Worm (Caenorhabditis elegans): ENCODE data around the gene txbp-3.

The txbp-3 gene

ce11 chrIII:4998956-4999425 is 48.3 kb downstream of the txbp-3 start, which contains the start of gene smcr-8 (continued):
- TF ChIP-seq akir-1 (GFP tag; optimal IDR thresholded peaks at IDR 0.05) (no peak), athp-1 (tag; optimal IDR thresholded peaks at IDR 0.05) (peak; percentile 81), snpc-3.4 (tag; optimal IDR thresholded peaks at IDR 0.05) (peak; percentile 61), nfya-1 (tag; optimal IDR thresholded peaks at IDR 0.05; ENCODE audit: borderline replicate concordance, insufficient read depth) (no peak), ama-1 (optimal IDR thresholded peaks at IDR 0.05) (no peak), ama-1 (GFP tag; optimal IDR thresholded peaks at IDR 0.05) (no peak)

- TF ChIP-seq unc-62 (GFP tag; optimal IDR thresholded peaks at IDR 0.05): no peak
- TF ChIP-seq attf-3 (GFP tag; conservative IDR thresholded peaks at IDR 0.05): no peak
- no peak for TF ChIP-seq ceh-100 (GFP tag; IDR thresholded peaks at IDR 0.05)
- TF ChIP-seq hmg-1.2 (GFP tag; IDR thresholded peaks at IDR 0.05): peak; percentile 64
- no peak for TF ChIP-seq madf-10 (tag; optimal IDR thresholded peaks at IDR 0.05)
- TF ChIP-seq nhr-27 (tag; optimal IDR thresholded peaks at IDR 0.05): no peak
- no peak for TF ChIP-seq ceh-58 (GFP tag; IDR thresholded peaks at IDR 0.05)
- no peak for TF ChIP-seq nfyb-1 (GFP tag; IDR thresholded peaks at IDR 0.05)
- TF ChIP-seq ekl-4 (GFP tag; IDR thresholded peaks at IDR 0.05): no peak
- TF ChIP-seq tlf-1 (GFP tag; optimal IDR thresholded peaks at IDR 0.05): no peak
- TF ChIP-seq unc-130 (GFP tag; optimal IDR thresholded peaks at IDR 0.05): no peak
- TF ChIP-seq K11D2.4 (GFP tag; IDR thresholded peaks at IDR 0.05): no peak
- no peak for TF ChIP-seq lin-26 (GFP tag; IDR thresholded peaks at IDR 0.05)
- TF ChIP-seq hsf-1 (GFP tag; IDR thresholded peaks at IDR 0.05): no peak
- TF ChIP-seq let-607 (tag; optimal IDR thresholded peaks at IDR 0.05): peak in 1 of 2 experiments; percentile 43
- no peak for TF ChIP-seq B0336.3 (GFP tag; IDR thresholded peaks at IDR 0.05)
- no peak for TF ChIP-seq B0261.1 (tag; optimal IDR thresholded peaks at IDR 0.05)
- TF ChIP-seq die-1 (tag; optimal IDR thresholded peaks at IDR 0.05): no peak
- no peak for TF ChIP-seq hmg-20 (GFP tag; IDR thresholded peaks at IDR 0.05)
- TF ChIP-seq somi-1 (GFP tag; optimal IDR thresholded peaks at IDR 0.05): no peak
- no peak for TF ChIP-seq him-1 (tag; optimal IDR thresholded peaks at IDR 0.05)
- no peak for TF ChIP-seq F22D6.2 (tag; optimal IDR thresholded peaks at IDR 0.05)
- no peak for TF ChIP-seq xnd-1 (tag; optimal IDR thresholded peaks at IDR 0.05)
- TF ChIP-seq ZK185.1 (tag; optimal IDR thresholded peaks at IDR 0.05; ENCODE audit: poor library complexity, severe bottlenecking): no peak
- TF ChIP-seq F37B4.10 (GFP tag; IDR thresholded peaks at IDR 0.05): no peak
- peak; percentile 82 for TF ChIP-seq aptf-2 (GFP tag; conservative IDR thresholded peaks at IDR 0.05)
Observed at ce11 chrIII:4998111-4998859, 49.0 kb downstream of the txbp-3 start, which contains the start of gene tmem-131. Gene tmem-131, minus strand, starts transcription at chrIII:4998161.

Measured in whole organism, young adult.